Fruit fly (Drosophila melanogaster) whole organism, embryonic: ENCODE results near the gene CG42553.

Experiments
- Awh ChIP-seq: fragments of 200-800 bp; sonication (Bioruptor generic); IDR thresholded peaks from 2 replicates; pipeline ENCODE4, ENCODE4 v1.3.6; 2022; ENCODE audit warnings: missing biosample characterization, missing genetic modification characterization
- Bdp1 ChIP-seq: fragments of 200-800 bp; sonication (Bioruptor generic); optimal IDR thresholded peaks from 3 replicates; lab custom pipeline; 2016; ENCODE audit warnings: missing biosample characterization, missing genetic modification characterization
- CG10147 ChIP-seq: fragments of 200-800 bp; sonication (Bioruptor generic); optimal IDR thresholded peaks from 2 replicates; lab custom pipeline; 2019; ENCODE audit warnings: missing biosample characterization, mild to moderate bottlenecking, missing genetic modification characterization, moderate library complexity
- CG10462 ChIP-seq: fragments of 200-800 bp; sonication (Bioruptor generic); optimal IDR thresholded peaks from 2 replicates; lab custom pipeline; 2016; ENCODE audit warnings: missing biosample characterization, missing genetic modification characterization
- CG11093 ChIP-seq: fragments of 200-800 bp; sonication (Bioruptor generic); IDR thresholded peaks from 3 replicates; pipeline ENCODE4 v1.3.6; 2022; ENCODE audit warnings: missing biosample characterization, missing genetic modification characterization
- CG11247 ChIP-seq: fragments of 200-800 bp; sonication (Bioruptor generic); IDR thresholded peaks from 2 replicates; pipeline ENCODE4 v1.3.6; 2022; ENCODE audit warnings: missing biosample characterization, missing genetic modification characterization
- CG11695 ChIP-seq: fragments of 200-800 bp; sonication (Bioruptor generic); IDR thresholded peaks from 3 replicates; pipeline ENCODE4 v1.3.6; 2022; ENCODE audit warnings: missing biosample characterization, missing genetic modification characterization
- CG12071 ChIP-seq: fragments of 200-800 bp; sonication (Bioruptor generic); optimal IDR thresholded peaks from 3 replicates; lab custom pipeline; 2018; ENCODE audit warnings: missing biosample characterization, mild to moderate bottlenecking, missing genetic modification characterization
- CG15601 ChIP-seq: fragments of 200-800 bp; sonication (Bioruptor generic); optimal IDR thresholded peaks from 3 replicates; lab custom pipeline; 2019; ENCODE audit warnings: missing biosample characterization, mild to moderate bottlenecking, missing genetic modification characterization, moderate library complexity
- CG16815 ChIP-seq: fragments of 200-800 bp; sonication (Bioruptor generic); optimal IDR thresholded peaks from 3 replicates; lab custom pipeline; 2017; ENCODE audit warnings: missing biosample characterization, mild to moderate bottlenecking, missing genetic modification characterization
- CG17568 ChIP-seq: fragments of 200-800 bp; sonication (Bioruptor generic); optimal IDR thresholded peaks from 2 replicates; lab custom pipeline; 2018; ENCODE audit warnings: missing biosample characterization, mild to moderate bottlenecking, missing genetic modification characterization, moderate library complexity
- CG18599 ChIP-seq: fragments of 200-800 bp; sonication (Bioruptor generic); optimal IDR thresholded peaks from 3 replicates; lab custom pipeline; 2017; ENCODE audit warnings: missing biosample characterization, missing genetic modification characterization, mild to moderate bottlenecking, moderate library complexity, missing genetic modification reagents
- CG2199 ChIP-seq: fragments of 200-800 bp; sonication (Bioruptor generic); IDR thresholded peaks from 3 replicates; pipeline ENCODE4 v1.3.6; 2022; ENCODE audit warnings: missing biosample characterization, missing genetic modification characterization
- CG30020 ChIP-seq: fragments of 200-800 bp; optimal IDR thresholded peaks from 2 replicates; lab custom pipeline; 2019; ENCODE audit warnings: missing biosample characterization, mild to moderate bottlenecking, missing genetic modification characterization, moderate library complexity
- CG3163 ChIP-seq: fragments of 200-800 bp; sonication (Bioruptor generic); optimal IDR thresholded peaks from 3 replicates; lab custom pipeline; 2016; ENCODE audit warnings: missing biosample characterization, missing genetic modification characterization
- CG32772 ChIP-seq: fragments of 200-800 bp; sonication (Bioruptor generic); IDR thresholded peaks from 2 replicates; pipeline ENCODE4 v1.3.6; 2022; ENCODE audit warnings: missing biosample characterization, missing genetic modification characterization
- CG4360 ChIP-seq: fragments of 200-800 bp; sonication (Bioruptor generic); IDR thresholded peaks from 2 replicates; pipeline ENCODE4 v1.3.6; 2022; ENCODE audit warnings: missing biosample characterization, missing genetic modification characterization
- CG4820 ChIP-seq: fragments of 200-800 bp; sonication (Bioruptor generic); optimal IDR thresholded peaks from 3 replicates; lab custom pipeline; 2016; ENCODE audit warnings: missing biosample characterization, missing genetic modification characterization
- CG7372 ChIP-seq: fragments of 200-800 bp; sonication (Bioruptor generic); IDR thresholded peaks from 2 replicates; pipeline ENCODE4 v1.3.6; 2022; ENCODE audit warnings: missing biosample characterization, missing genetic modification characterization
- CG7556 ChIP-seq: fragments of 200-800 bp; sonication (Bioruptor generic); optimal IDR thresholded peaks from 2 replicates; lab custom pipeline; 2017; ENCODE audit warnings: missing biosample characterization, mild to moderate bottlenecking, missing genetic modification characterization
- CG7839 ChIP-seq: fragments of 200-800 bp; sonication (Bioruptor generic); optimal IDR thresholded peaks from 3 replicates; lab custom pipeline; 2018; ENCODE audit warnings: missing biosample characterization, mild to moderate bottlenecking, missing genetic modification characterization, moderate library complexity
- Dp ChIP-seq: fragments of 200-800 bp; sonication (Bioruptor generic); optimal IDR thresholded peaks from 2 replicates; lab custom pipeline; 2018; ENCODE audit warnings: missing biosample characterization, mild to moderate bottlenecking, missing genetic modification characterization, moderate library complexity
- ERR ChIP-seq: fragments of 200-800 bp; sonication (Bioruptor generic); optimal IDR thresholded peaks from 2 replicates; lab custom pipeline; 2016; ENCODE audit warnings: missing biosample characterization, missing genetic modification characterization
- Eip74EF ChIP-seq, 2 experiments: fragments of 200-800 bp in 1 of 2; fragments of >200 bp in 1 of 2; sonication (Bioruptor generic) in 1 of 2; optimal IDR thresholded peaks; 2 replicates each; lab custom pipeline; 2017 to 2019; ENCODE audit warnings: missing biosample characterization in 2 of 2, missing genetic modification characterization in 2 of 2, mild to moderate bottlenecking in 1 of 2, moderate library complexity in 1 of 2
- Fer1 ChIP-seq: fragments of 200-800 bp; sonication (Bioruptor generic); optimal IDR thresholded peaks from 2 replicates; lab custom pipeline; 2017; ENCODE audit warnings: missing biosample characterization, mild to moderate bottlenecking, missing genetic modification characterization
- Gsc ChIP-seq: fragments of 200-800 bp; sonication (Bioruptor generic); IDR thresholded peaks from 2 replicates; pipeline ENCODE4 v1.3.6; 2022; ENCODE audit warnings: missing biosample characterization, missing genetic modification characterization
- H15 ChIP-seq: fragments of 200-800 bp; sonication (Bioruptor generic); IDR thresholded peaks from 3 replicates; pipeline ENCODE4 v1.3.6; 2022; ENCODE audit warnings: missing biosample characterization, missing genetic modification characterization
- Hr39 ChIP-seq: fragments of >200 bp; optimal IDR thresholded peaks from 2 replicates; lab custom pipeline; 2017
- MESR4 ChIP-seq: fragments of 200-800 bp; sonication (Bioruptor generic); optimal IDR thresholded peaks from 2 replicates; lab custom pipeline; 2018; ENCODE audit warnings: missing biosample characterization, mild to moderate bottlenecking, missing genetic modification characterization, moderate library complexity
- Mrtf ChIP-seq: fragments of 200-800 bp; sonication (Bioruptor generic); IDR thresholded peaks from 3 replicates; pipeline ENCODE4 v1.3.6; 2022; ENCODE audit warnings: missing biosample characterization, missing genetic modification characterization
- Nf-YA ChIP-seq: fragments of 200-800 bp; sonication (Bioruptor generic); IDR thresholded peaks from 2 replicates; pipeline ENCODE4 v1.3.6; 2022; ENCODE audit warnings: missing biosample characterization, missing genetic modification characterization
- NfI ChIP-seq: fragments of 200-800 bp; sonication (Bioruptor generic); optimal IDR thresholded peaks from 3 replicates; lab custom pipeline; 2018; ENCODE audit warnings: missing biosample characterization, mild to moderate bottlenecking, missing genetic modification characterization, moderate library complexity
- Ravus ChIP-seq: fragments of 200-800 bp; sonication (Bioruptor generic); IDR thresholded peaks from 2 replicates; pipeline ENCODE4 v1.3.6; 2022; ENCODE audit warnings: missing biosample characterization, missing genetic modification characterization
- Sox102F ChIP-seq: fragments of 200-800 bp; sonication (Bioruptor generic); optimal IDR thresholded peaks from 2 replicates; lab custom pipeline; 2018; ENCODE audit warnings: missing biosample characterization, mild to moderate bottlenecking, missing genetic modification characterization, moderate library complexity
- bab2 ChIP-seq: fragments of 200-800 bp; sonication (Bioruptor generic); optimal IDR thresholded peaks from 2 replicates; lab custom pipeline; 2016; ENCODE audit warnings: missing biosample characterization, missing genetic modification characterization
- cwo ChIP-seq: fragments of 200-800 bp; sonication (Bioruptor generic); optimal IDR thresholded peaks from 3 replicates; lab custom pipeline; 2017; ENCODE audit warnings: missing biosample characterization, missing genetic modification characterization, mild to moderate bottlenecking, moderate library complexity, missing genetic modification reagents
- gcm2 ChIP-seq: fragments of 200-800 bp; sonication (Bioruptor generic); optimal IDR thresholded peaks from 2 replicates; lab custom pipeline; 2016; ENCODE audit warnings: missing biosample characterization, missing genetic modification characterization
- gro ChIP-seq: fragments of 200-800 bp; sonication (Bioruptor generic); optimal IDR thresholded peaks from 2 replicates; lab custom pipeline; 2016; ENCODE audit warnings: missing biosample characterization, missing genetic modification characterization
- gsb ChIP-seq: fragments of 200-800 bp; sonication (Bioruptor generic); IDR thresholded peaks from 2 replicates; pipeline ENCODE4 v1.3.6; 2022; ENCODE audit warnings: missing biosample characterization, missing genetic modification characterization
- ken ChIP-seq: fragments of 200-800 bp; sonication (Bioruptor generic); IDR thresholded peaks from 3 replicates; pipeline ENCODE4 v1.3.6; 2022; ENCODE audit warnings: missing biosample characterization, missing genetic modification characterization
- otp ChIP-seq: fragments of 200-800 bp; sonication (Bioruptor generic); IDR thresholded peaks from 3 replicates; pipeline ENCODE4, ENCODE4 v1.3.6; 2022; ENCODE audit warnings: missing biosample characterization, missing genetic modification characterization
- pan ChIP-seq, 4 experiments: fragments of >200 bp in 3 of 4; fragments of 200-800 bp in 1 of 4; sonication (Bioruptor generic) in 1 of 4; optimal IDR thresholded peaks in 3 of 4; IDR thresholded peaks in 1 of 4; 2 replicates each; pipeline versions ENCODE4 v1.3.6 to Lab custom; 2017 to 2022; ENCODE audit warnings: missing biosample characterization in 2 of 4, missing genetic modification characterization in 2 of 4, mixed read lengths in 1 of 4
- pros ChIP-seq: fragments of 200-800 bp; sonication (Bioruptor generic); optimal IDR thresholded peaks from 3 replicates; lab custom pipeline; 2019; ENCODE audit warnings: missing biosample characterization, mild to moderate bottlenecking, missing genetic modification characterization, moderate library complexity
- ranshi ChIP-seq: fragments of 200-800 bp; sonication (Bioruptor generic); IDR thresholded peaks from 2 replicates; pipeline ENCODE4 v1.3.6; 2022; ENCODE audit warnings: missing biosample characterization, missing genetic modification characterization
- row ChIP-seq: fragments of 200-800 bp; sonication (Bioruptor generic); IDR thresholded peaks from 3 replicates; pipeline ENCODE4 v1.3.6; 2022; ENCODE audit warnings: missing biosample characterization, missing genetic modification characterization
- sc ChIP-seq, 3 experiments: fragments of >200 bp in 2 of 3; fragments of 200-800 bp in 1 of 3; sonication (Bioruptor generic) in 1 of 3; optimal IDR thresholded peaks; 2 replicates in 2 of 3; 3 replicates in 1 of 3; lab custom pipeline; 2017; ENCODE audit warnings: mild to moderate bottlenecking in 1 of 3, missing biosample characterization in 1 of 3, missing genetic modification characterization in 1 of 3, missing genetic modification reagents in 1 of 3
- sd ChIP-seq: fragments of 200-800 bp; sonication (Bioruptor generic); optimal IDR thresholded peaks from 3 replicates; lab custom pipeline; 2018; ENCODE audit warnings: missing biosample characterization, mild to moderate bottlenecking, missing genetic modification characterization, moderate library complexity
- sisA ChIP-seq: fragments of 200-800 bp; sonication (Bioruptor generic); IDR thresholded peaks from 2 replicates; pipeline ENCODE4 v1.3.6; 2022; ENCODE audit warnings: missing biosample characterization, missing genetic modification characterization
- toy ChIP-seq: fragments of 200-800 bp; sonication (Bioruptor generic); IDR thresholded peaks from 2 replicates; pipeline ENCODE4 v1.3.6; 2022; ENCODE audit warnings: missing biosample characterization, missing genetic modification characterization

Gene CG42553

DNA sequence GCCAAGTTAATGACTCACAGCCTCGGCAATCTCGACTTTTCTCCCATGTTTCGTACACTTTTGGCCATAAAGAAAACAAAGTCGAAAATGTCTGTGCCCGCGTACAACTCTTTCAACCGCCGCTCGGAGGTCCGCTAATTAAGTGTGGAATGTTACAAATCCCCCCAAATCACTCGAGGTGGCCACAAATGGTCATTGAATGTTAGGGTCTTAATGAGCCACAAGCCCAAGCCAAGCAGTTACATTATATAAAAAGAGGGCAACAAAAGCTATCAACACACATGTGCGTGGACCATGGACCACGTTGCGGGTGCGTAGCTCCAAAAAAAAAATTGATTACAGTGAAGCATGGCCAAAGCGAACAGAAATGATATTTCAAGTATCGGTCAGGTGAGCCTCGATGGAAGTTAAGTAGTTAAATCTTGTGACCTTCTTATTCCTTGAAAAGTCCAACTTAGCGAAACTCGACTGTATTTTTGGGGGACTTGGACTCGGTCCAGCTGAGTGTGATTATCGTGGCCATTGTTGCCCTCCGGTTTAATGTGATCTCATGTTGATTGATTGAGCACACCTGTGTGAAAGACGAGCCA is 14.5 kb upstream of the CG42553 start (continued):
- TF ChIP-seq row (GFP tag; lab: Robert Waterston, UW) (peak; percentile 95), Dp (GFP tag; lab: Kevin White, UChicago) (no peak), CG2199 (peak; percentile 94), toy (GFP tag; lab: Robert Waterston, UW) (peak; percentile 71), Fer1 (GFP tag; lab: Kevin White, UChicago) (peak; percentile 89), CG15601 (peak; percentile 83), H15 (GFP tag; lab: Robert Waterston, UW) (peak; percentile 93), Hr39 (no peak), ERR (peak; percentile 85), pros (peak; percentile 3), NfI (GFP tag; lab: Kevin White, UChicago) (peak; percentile 86), MESR4 (peak; percentile 9), sisA (GFP tag; lab: Robert Waterston, UW) (peak; percentile 94), CG16815 (peak; percentile 61), CG10147 (GFP tag; lab: Kevin White, UChicago) (peak; percentile 69), CG17568 (GFP tag; lab: Kevin White, UChicago) (peak; percentile 77), ranshi (peak; percentile 94), Sox102F (GFP tag; lab: Kevin White, UChicago) (peak; percentile 94), ken (GFP tag; lab: Robert Waterston, UW) (peak; percentile 97), cwo (GFP tag; lab: Kevin White, UChicago) (peak; percentile 84), Mrtf (peak; percentile 93), CG30020 (tag; lab: Kevin White, UChicago) (peak; percentile 19), CG7556 (GFP tag; lab: Kevin White, UChicago) (peak; percentile 76), CG11695 (GFP tag; lab: Robert Waterston, UW) (peak; percentile 88), sd (tag; lab: Kevin White, UChicago) (peak; percentile 94), otp (GFP tag; lab: Robert Waterston, UW) (peak; percentile 96), Eip74EF (GFP tag; optimal IDR thresholded peaks at IDR 0.05; lab: Kevin White, UChicago) (peak in 1 of 2 experiments; percentile 77), CG7372 (GFP tag; lab: Robert Waterston, UW) (peak; percentile 92), gcm2 (GFP tag; lab: Kevin White, UChicago) (peak; percentile 89), CG4820 (GFP tag; lab: Kevin White, UChicago) (peak; percentile 86), CG11247 (GFP tag; lab: Robert Waterston, UW) (peak; percentile 91), Awh (GFP tag; lab: Robert Waterston, UW) (peak; percentile 94), CG7839 (peak; percentile 91), sc (optimal IDR thresholded peaks at IDR 0.05; lab: Kevin White, UChicago) (no peak), sc (GFP tag; optimal IDR thresholded peaks at IDR 0.05; lab: Kevin White, UChicago) (peak; percentile 69), CG11093 (GFP tag; lab: Robert Waterston, UW) (peak; percentile 86), CG3163 (peak; percentile 66), gro (peak; percentile 93), CG18599 (peak; percentile 90), CG32772 (GFP tag; lab: Robert Waterston, UW) (peak; percentile 95), CG10462 (GFP tag; lab: Kevin White, UChicago) (peak; percentile 75), CG4360 (peak; percentile 39; the same call in 1 of the 2 replicates), Ravus (peak; percentile 44), bab2 (GFP tag; lab: Kevin White, UChicago) (peak; percentile 86), CG12071 (GFP tag; lab: Kevin White, UChicago) (peak; percentile 92), Bdp1 (peak; percentile 62), pan (optimal IDR thresholded peaks at IDR 0.05; lab: Kevin White, UChicago) (no peak), pan (GFP tag; optimal IDR thresholded peaks at IDR 0.05 in 1 of 2, IDR thresholded peaks at IDR 0.05 in 1 of 2) (peak in 1 of 2 experiments; percentile 95), gsb (GFP tag; lab: Robert Waterston, UW) (peak; percentile 89), Gsc (GFP tag; lab: Robert Waterston, UW) (peak; percentile 75), Nf-YA (GFP tag; lab: Robert Waterston, UW) (peak; percentile 87)
